Worm (Caenorhabditis elegans): Measurements from ENCODE around the gene Y39A3A.4.

The Y39A3A.4 gene

DNA sequence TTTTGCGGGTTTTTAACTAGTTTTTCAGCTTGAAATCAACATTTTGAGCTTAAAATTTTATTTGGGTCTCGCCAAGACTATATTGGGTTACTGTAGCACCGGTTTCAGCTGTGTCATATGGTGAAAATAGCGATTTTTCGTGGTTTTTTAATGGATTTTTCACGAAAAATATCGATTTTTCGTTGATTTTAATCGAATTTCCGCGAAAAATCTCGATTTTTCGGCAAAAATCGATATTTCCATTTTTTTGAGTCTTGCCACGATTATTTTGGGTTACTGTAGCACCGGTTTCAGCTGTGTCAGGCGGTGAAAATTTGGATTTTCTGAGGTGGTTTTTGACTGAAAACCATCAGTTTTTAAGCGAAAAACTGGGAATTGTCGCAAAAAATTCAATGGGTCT is 38.9 kb upstream of the Y39A3A.4 start:
- no peak for TF ChIP-seq Y53F4B.3 (GFP tag; IDR thresholded peaks at IDR 0.05)
- TF ChIP-seq ccch-3 (GFP tag; optimal IDR thresholded peaks at IDR 0.05), result no peak
- no peak for TF ChIP-seq hlh-26 (GFP tag; conservative IDR thresholded peaks at IDR 0.05)
- TF ChIP-seq nhr-120 (GFP tag; IDR thresholded peaks at IDR 0.05), result no peak
- no peak for TF ChIP-seq T07F8.4 (tag; optimal IDR thresholded peaks at IDR 0.05)
- TF ChIP-seq cebp-2 (GFP tag; IDR thresholded peaks at IDR 0.05), result no peak
- TF ChIP-seq F52B5.7 (tag; optimal IDR thresholded peaks at IDR 0.05), result no peak
- no peak for TF ChIP-seq mes-4 (tag; optimal IDR thresholded peaks at IDR 0.05)
- TF ChIP-seq let-526 (GFP tag; IDR thresholded peaks at IDR 0.05), result no peak

DNA sequence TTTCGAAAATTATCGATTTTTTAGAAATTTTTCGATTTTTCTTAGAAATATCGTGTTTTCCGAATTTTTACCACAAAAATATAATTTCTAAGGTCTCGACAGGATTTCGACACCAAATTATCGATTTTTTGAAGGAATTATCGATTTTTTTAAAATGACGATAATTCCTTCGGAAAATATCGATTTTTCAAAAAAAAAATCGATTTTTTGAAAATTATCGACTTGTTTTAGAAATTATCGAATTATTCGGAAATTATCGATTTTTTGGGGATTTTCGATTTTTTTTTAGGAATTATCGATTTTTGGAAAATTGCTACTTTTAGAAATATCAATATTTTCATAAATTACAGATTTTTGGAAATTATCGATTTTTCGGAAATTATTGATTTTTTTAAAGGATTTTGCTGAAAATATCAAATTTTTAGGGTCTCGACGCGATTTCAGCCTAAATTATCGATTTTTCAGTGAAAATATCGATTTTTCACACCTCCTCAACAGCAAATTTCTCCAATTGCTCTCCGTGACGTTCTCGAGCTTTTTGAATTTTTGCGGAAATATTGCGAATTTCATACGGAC is 36.3 kb upstream of the Y39A3A.4 start:
- TF ChIP-seq Y56A3A.18 (GFP tag; IDR thresholded peaks at IDR 0.05), result no peak
- TF ChIP-seq him-1 (tag; optimal IDR thresholded peaks at IDR 0.05), result no peak
- TF ChIP-seq let-526 (GFP tag; IDR thresholded peaks at IDR 0.05), result no peak
- TF ChIP-seq ztf-25 (GFP tag; IDR thresholded peaks at IDR 0.05), result no peak
- no peak for TF ChIP-seq madf-3 (GFP tag; IDR thresholded peaks at IDR 0.05)
- no peak for TF ChIP-seq F23B12.7 (tag; optimal IDR thresholded peaks at IDR 0.05; ENCODE audit: insufficient read depth)
- no peak for TF ChIP-seq akir-1 (GFP tag; optimal IDR thresholded peaks at IDR 0.05)
- no peak for TF ChIP-seq ZK185.1 (tag; optimal IDR thresholded peaks at IDR 0.05; ENCODE audit: poor library complexity, severe bottlenecking)
- no peak for TF ChIP-seq lin-40 (tag; optimal IDR thresholded peaks at IDR 0.05)
- TF ChIP-seq ceh-91 (GFP tag; IDR thresholded peaks at IDR 0.05), result no peak
- no peak for TF ChIP-seq ets-4 (GFP tag; optimal IDR thresholded peaks at IDR 0.05)
- no peak for TF ChIP-seq egl-18 (GFP tag; IDR thresholded peaks at IDR 0.05)
- no peak for TF ChIP-seq ceh-100 (GFP tag; IDR thresholded peaks at IDR 0.05)
- TF ChIP-seq lin-26 (GFP tag; IDR thresholded peaks at IDR 0.05), result no peak
- TF ChIP-seq attf-3 (GFP tag; conservative IDR thresholded peaks at IDR 0.05), result no peak
- no peak for TF ChIP-seq F10E7.11 (tag; optimal IDR thresholded peaks at IDR 0.05)
- no peak for TF ChIP-seq die-1 (tag; optimal IDR thresholded peaks at IDR 0.05)
- no peak for TF ChIP-seq C17E4.6 (GFP tag; IDR thresholded peaks at IDR 0.05)
- TF ChIP-seq ztf-6 (GFP tag; IDR thresholded peaks at IDR 0.05), result no peak
- no peak for TF ChIP-seq dox-1 (GFP tag; IDR thresholded peaks at IDR 0.05)

DNA sequence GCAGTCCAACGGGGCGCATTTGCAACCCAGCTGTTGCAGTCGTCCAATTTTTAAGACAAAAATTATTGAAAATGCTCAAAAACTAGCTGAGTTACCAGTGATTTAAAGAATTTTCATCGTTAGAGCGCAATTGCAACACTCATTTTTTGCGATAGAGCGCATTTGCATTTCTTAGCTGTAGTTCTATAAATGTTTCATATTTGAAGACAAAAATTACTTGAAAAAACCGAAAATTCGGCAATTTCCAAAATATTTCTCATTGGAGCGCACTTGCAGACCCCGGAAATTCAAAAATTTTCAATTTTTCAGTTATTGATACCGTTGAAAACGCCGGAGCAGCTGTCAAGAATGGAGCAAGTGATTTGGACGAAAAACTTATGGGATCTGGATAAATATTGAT is 35.6 kb upstream of the Y39A3A.4 start:
- TF ChIP-seq mcd-1 (GFP tag; IDR thresholded peaks at IDR 0.05), result peak; percentile 55
- no peak for TF ChIP-seq nhr-27 (tag; optimal IDR thresholded peaks at IDR 0.05)

DNA sequence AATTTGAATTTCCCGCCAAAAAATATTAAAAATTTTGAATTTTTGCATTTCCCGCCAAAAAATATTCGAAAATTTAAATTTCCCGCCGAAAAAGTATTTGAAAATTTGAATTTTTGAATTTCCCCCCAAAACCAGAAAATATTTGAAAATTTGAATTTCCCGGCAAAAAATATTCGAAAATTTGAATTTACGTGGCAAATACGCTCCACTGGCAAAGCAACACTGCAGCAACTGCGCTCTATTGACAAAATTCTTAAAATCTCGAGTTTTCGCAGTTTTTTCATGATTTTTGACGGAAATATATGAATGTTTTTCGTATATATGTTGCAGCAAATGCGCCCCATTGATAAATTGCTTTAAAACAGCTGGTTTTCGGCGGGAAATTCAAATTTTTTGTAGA is 35.0 kb upstream of the Y39A3A.4 start:
- TF ChIP-seq Y67H2A.10 (GFP tag; conservative IDR thresholded peaks at IDR 0.05) (no peak), T07F8.4 (tag; optimal IDR thresholded peaks at IDR 0.05) (no peak), akir-1 (GFP tag; optimal IDR thresholded peaks at IDR 0.05) (no peak), Y56A3A.18 (GFP tag; IDR thresholded peaks at IDR 0.05) (no peak), D2030.7 (GFP tag; IDR thresholded peaks at IDR 0.05) (peak; percentile 13; the same call in 1 of the 2 replicates), tbx-9 (tag; optimal IDR thresholded peaks at IDR 0.05; ENCODE audit: borderline replicate concordance) (no peak), madf-10 (tag; optimal IDR thresholded peaks at IDR 0.05) (no peak), somi-1 (GFP tag; optimal IDR thresholded peaks at IDR 0.05) (no peak), lag-1 (GFP tag; IDR thresholded peaks at IDR 0.05) (no peak), xnd-1 (tag; optimal IDR thresholded peaks at IDR 0.05) (peak; percentile 15), sea-2 (GFP tag; IDR thresholded peaks at IDR 0.05) (no peak), mcd-1 (GFP tag; IDR thresholded peaks at IDR 0.05) (peak; percentile 84), nfya-2 (GFP tag; IDR thresholded peaks at IDR 0.05) (no peak), hlh-26 (GFP tag; conservative IDR thresholded peaks at IDR 0.05) (no peak), attf-5 (GFP tag; optimal IDR thresholded peaks at IDR 0.05) (no peak), efl-1 (GFP tag; optimal IDR thresholded peaks at IDR 0.05) (peak; percentile 61), tbp1 (GFP tag; optimal IDR thresholded peaks at IDR 0.05) (no peak), lin-54 (GFP tag; optimal IDR thresholded peaks at IDR 0.05) (peak; percentile 79), bed-2 (GFP tag; IDR thresholded peaks at IDR 0.05) (no peak), lsl-1 (GFP tag; optimal IDR thresholded peaks at IDR 0.05) (peak; percentile 36)

Measured in whole organism, young adult.